Worm (Caenorhabditis elegans) whole organism, young adult: ENCODE data around the gene K04C2.8.

Experiments
- B0019.2 ChIP-seq: fragments of 200-800 bp; sonication (Bioruptor generic); conservative IDR thresholded peaks from 2 replicates; pipeline ENCODE4 v1.3.6; 2022; ENCODE audit warnings: missing genetic modification reagents, missing genetic modification characterization, missing compliant biosample characterization
- B0336.3 ChIP-seq: fragments of 200-800 bp; sonication (Bioruptor generic); IDR thresholded peaks from 2 replicates; pipeline ENCODE4 v1.3.6; 2022; ENCODE audit warnings: missing genetic modification characterization, missing compliant biosample characterization
- F23B12.7 ChIP-seq: sonication (generic microtip); optimal IDR thresholded peaks from 2 replicates; lab custom pipeline; 2017; ENCODE audit warnings: missing genetic modification characterization, mild to moderate bottlenecking, missing compliant biosample characterization, antibody characterized with exemption, moderate library complexity; ENCODE audit not compliant: insufficient read depth
- F55B11.4 ChIP-seq: sonication (generic microtip); optimal IDR thresholded peaks from 2 replicates; lab custom pipeline; 2016; ENCODE audit warnings: missing compliant biosample characterization, missing genetic modification characterization, borderline replicate concordance; ENCODE audit not compliant: insufficient read depth
- K12H6.12 ChIP-seq: fragments of 200-800 bp; sonication (Bioruptor generic); optimal IDR thresholded peaks from 2 replicates; lab custom pipeline; 2018; ENCODE audit warnings: mild to moderate bottlenecking, missing genetic modification characterization, missing compliant biosample characterization
- T07F8.4 ChIP-seq: sonication (generic microtip); optimal IDR thresholded peaks from 2 replicates; lab custom pipeline; 2016; ENCODE audit warnings: mild to moderate bottlenecking, missing genetic modification characterization, moderate library complexity, missing compliant biosample characterization
- T26A5.8 ChIP-seq: sonication (generic microtip); optimal IDR thresholded peaks from 2 replicates; lab custom pipeline; 2016; ENCODE audit warnings: missing genetic modification characterization, missing compliant biosample characterization
- ZK185.1 ChIP-seq: sonication (generic microtip); optimal IDR thresholded peaks from 2 replicates; lab custom pipeline; 2016; ENCODE audit warnings: mild to moderate bottlenecking, missing genetic modification characterization, missing compliant biosample characterization; ENCODE audit not compliant: poor library complexity, severe bottlenecking
- aptf-2 ChIP-seq: fragments of 200-800 bp; sonication (Bioruptor generic); conservative IDR thresholded peaks from 2 replicates; pipeline ENCODE4 v1.3.6; 2022; ENCODE audit warnings: missing genetic modification reagents, missing genetic modification characterization, missing compliant biosample characterization
- athp-1 ChIP-seq: sonication (generic microtip); optimal IDR thresholded peaks from 2 replicates; lab custom pipeline; 2017; ENCODE audit warnings: mild to moderate bottlenecking, missing genetic modification characterization, missing compliant biosample characterization
- attf-3 ChIP-seq: fragments of 200-800 bp; sonication (Bioruptor generic); conservative IDR thresholded peaks from 2 replicates; pipeline ENCODE4 v1.3.6; 2022; ENCODE audit warnings: missing genetic modification reagents, missing genetic modification characterization, missing compliant biosample characterization
- attf-6 ChIP-seq: fragments of 200-800 bp; sonication (Bioruptor generic); IDR thresholded peaks from 2 replicates; pipeline ENCODE4 v1.3.6; 2022; ENCODE audit warnings: missing genetic modification reagents, missing genetic modification characterization, missing compliant biosample characterization
- bed-2 ChIP-seq: fragments of 200-800 bp; sonication (Bioruptor generic); IDR thresholded peaks from 2 replicates; pipeline ENCODE4 v1.3.6; 2022; ENCODE audit warnings: missing genetic modification reagents, missing genetic modification characterization, missing compliant biosample characterization
- ccch-3 ChIP-seq: fragments of 200-800 bp; sonication (Bioruptor generic); optimal IDR thresholded peaks from 2 replicates; lab custom pipeline; 2018; ENCODE audit warnings: mild to moderate bottlenecking, missing genetic modification characterization, missing compliant biosample characterization
- ceh-27 ChIP-seq: fragments of 200-800 bp; sonication (Bioruptor generic); optimal IDR thresholded peaks from 2 replicates; lab custom pipeline; 2018; ENCODE audit warnings: mild to moderate bottlenecking, missing genetic modification characterization, moderate library complexity, missing compliant biosample characterization
- ceh-40 ChIP-seq: fragments of 200-800 bp; sonication (Bioruptor generic); IDR thresholded peaks from 2 replicates; pipeline ENCODE4 v1.3.6; 2022; ENCODE audit warnings: missing genetic modification characterization, missing compliant biosample characterization
- ceh-79 ChIP-seq: sonication (generic microtip); optimal IDR thresholded peaks from 2 replicates; lab custom pipeline; 2017; ENCODE audit warnings: mild to moderate bottlenecking, missing genetic modification characterization, missing compliant biosample characterization
- dpl-1 ChIP-seq: fragments of 150-350 bp; optimal IDR thresholded peaks from 2 replicates; lab custom pipeline; 2014; ENCODE audit warnings: missing biosample characterization, missing genetic modification reagents, missing genetic modification characterization
- egrh-3 ChIP-seq: fragments of 200-800 bp; sonication (Bioruptor generic); IDR thresholded peaks from 2 replicates; pipeline ENCODE4 v1.3.6; 2022; ENCODE audit warnings: missing genetic modification reagents, missing genetic modification characterization, missing compliant biosample characterization
- fkh-3 ChIP-seq: sonication (generic microtip); optimal IDR thresholded peaks from 2 replicates; lab custom pipeline; 2016; ENCODE audit warnings: mild to moderate bottlenecking, missing genetic modification characterization, missing compliant biosample characterization
- gei-17 ChIP-seq: fragments of 200-800 bp; sonication (Bioruptor generic); optimal IDR thresholded peaks from 2 replicates; lab custom pipeline; 2018; ENCODE audit warnings: mild to moderate bottlenecking, missing genetic modification characterization, missing compliant biosample characterization
- hmg-1.2 ChIP-seq: fragments of 200-800 bp; sonication (Bioruptor generic); IDR thresholded peaks from 2 replicates; pipeline ENCODE4 v1.3.6; 2022; ENCODE audit warnings: missing genetic modification reagents, missing genetic modification characterization, missing compliant biosample characterization
- hrde-1 ChIP-seq: sonication (generic microtip); optimal IDR thresholded peaks from 2 replicates; lab custom pipeline; 2016; ENCODE audit warnings: missing genetic modification characterization, mild to moderate bottlenecking, missing compliant biosample characterization, moderate library complexity, missing genotype, missing genetic modification reagents, borderline replicate concordance
- lag-1 ChIP-seq: fragments of 200-800 bp; sonication (Bioruptor generic); IDR thresholded peaks from 2 replicates; pipeline ENCODE4 v1.3.6; 2022; ENCODE audit warnings: missing genetic modification reagents, missing genetic modification characterization, missing compliant biosample characterization
- lin-40 ChIP-seq: sonication (generic microtip); optimal IDR thresholded peaks from 2 replicates; lab custom pipeline; 2016; ENCODE audit warnings: missing genetic modification characterization, mild to moderate bottlenecking, missing compliant biosample characterization, missing genotype, missing genetic modification reagents
- lsl-1 ChIP-seq: fragments of 200-800 bp; sonication (Bioruptor generic); optimal IDR thresholded peaks from 2 replicates; lab custom pipeline; 2018; ENCODE audit warnings: mild to moderate bottlenecking, missing genetic modification characterization, moderate library complexity, missing compliant biosample characterization
- nfya-2 ChIP-seq: fragments of 200-800 bp; sonication (Bioruptor generic); IDR thresholded peaks from 2 replicates; pipeline ENCODE4 v1.3.6; 2022; ENCODE audit warnings: missing genetic modification reagents, missing genetic modification characterization, missing compliant biosample characterization
- nhr-90 ChIP-seq: sonication (generic microtip); optimal IDR thresholded peaks from 2 replicates; lab custom pipeline; 2016; ENCODE audit warnings: missing genotype, mild to moderate bottlenecking, missing genetic modification characterization, missing compliant biosample characterization
- rcor-1 ChIP-seq: fragments of 200-800 bp; sonication (Bioruptor generic); IDR thresholded peaks from 2 replicates; pipeline ENCODE4 v1.3.6; 2022; ENCODE audit warnings: missing genetic modification reagents, missing genetic modification characterization, missing compliant biosample characterization
- rec-8 ChIP-seq, 2 experiments: sonication (generic microtip); optimal IDR thresholded peaks; 2 replicates each; lab custom pipeline; 2016; ENCODE audit warnings: mild to moderate bottlenecking in 2 of 2, missing genetic modification characterization in 2 of 2, missing genetic modification reagents in 2 of 2, missing genotype in 2 of 2, missing biosample characterization in 1 of 2, missing compliant biosample characterization in 1 of 2, moderate library complexity in 1 of 2
- sea-2 ChIP-seq: fragments of 200-800 bp; sonication (Bioruptor generic); IDR thresholded peaks from 2 replicates; pipeline ENCODE4 v1.3.6; 2022; ENCODE audit warnings: missing genetic modification characterization, missing compliant biosample characterization
- snpc-1.1 ChIP-seq: sonication (generic microtip); optimal IDR thresholded peaks from 2 replicates; lab custom pipeline; 2017; ENCODE audit warnings: missing genetic modification characterization, mild to moderate bottlenecking, missing compliant biosample characterization, antibody characterized with exemption, moderate library complexity, missing genotype, missing genetic modification reagents; ENCODE audit not compliant: insufficient read depth
- tlf-1 ChIP-seq: fragments of 200-800 bp; sonication (Bioruptor generic); optimal IDR thresholded peaks from 2 replicates; lab custom pipeline; 2018; ENCODE audit warnings: mild to moderate bottlenecking, missing genetic modification characterization, missing compliant biosample characterization
- unc-130 ChIP-seq: sonication (generic microtip); optimal IDR thresholded peaks from 2 replicates; lab custom pipeline; 2016; ENCODE audit warnings: missing genetic modification reagents, missing genetic modification characterization, missing compliant biosample characterization
- zfh-2 ChIP-seq: fragments of 200-800 bp; sonication (Bioruptor generic); conservative IDR thresholded peaks from 2 replicates; pipeline ENCODE4 v1.3.6; 2022; ENCODE audit warnings: missing genetic modification reagents, missing genetic modification characterization, missing compliant biosample characterization
- ztf-18 ChIP-seq: sonication (generic microtip); optimal IDR thresholded peaks from 2 replicates; lab custom pipeline; 2016; ENCODE audit warnings: missing genotype, mild to moderate bottlenecking, missing genetic modification characterization, missing compliant biosample characterization
- ztf-26 ChIP-seq: sonication (generic microtip); optimal IDR thresholded peaks from 2 replicates; lab custom pipeline; 2017; ENCODE audit warnings: missing genetic modification characterization, missing compliant biosample characterization

K04C2.8 gene

DNA sequence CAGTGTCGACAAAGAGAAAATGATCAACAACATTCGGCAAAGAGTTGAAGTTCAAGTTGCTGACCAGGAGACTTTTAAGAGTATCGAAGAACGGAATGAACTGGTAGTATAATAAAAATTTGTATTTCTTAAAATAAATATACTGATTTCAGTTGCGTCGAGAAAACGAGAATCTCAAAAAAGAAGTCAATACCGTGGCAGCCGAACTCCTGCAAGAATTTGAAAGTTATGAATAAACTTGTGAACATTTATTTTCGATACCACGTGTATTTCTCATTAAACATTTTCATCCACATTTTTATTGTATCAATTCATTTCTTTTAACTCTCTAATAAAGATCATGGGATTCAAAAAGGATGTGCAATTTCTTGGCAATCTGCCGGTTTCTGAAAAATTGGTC, at the start of gene K04C2.8:
TSS of gene K04C2.8 (plus strand) at position 301 of the 400 bp plus-strand sequence.
- TF ChIP-seq gei-17 (GFP tag; lab: Kevin White, UChicago) = no peak
- no peak for TF ChIP-seq unc-130
- TF ChIP-seq tlf-1 (GFP tag; lab: Kevin White, UChicago) = no peak
- TF ChIP-seq athp-1 (tag; lab: Kevin White, UChicago) = no peak
- no peak for TF ChIP-seq ccch-3
- TF ChIP-seq T26A5.8 (tag; lab: Kevin White, UChicago) = no peak
- TF ChIP-seq K12H6.12 (tag; lab: Kevin White, UChicago) = no peak
- no peak for TF ChIP-seq nfya-2 (GFP tag; lab: Robert Waterston, UW)
- no peak for TF ChIP-seq zfh-2 (GFP tag; lab: Robert Waterston, UW)
- TF ChIP-seq B0019.2 (GFP tag; lab: Robert Waterston, UW) = no peak
- TF ChIP-seq aptf-2 (GFP tag; lab: Robert Waterston, UW) = no peak
- TF ChIP-seq F55B11.4 (tag; lab: Kevin White, UChicago) = no peak

DNA sequence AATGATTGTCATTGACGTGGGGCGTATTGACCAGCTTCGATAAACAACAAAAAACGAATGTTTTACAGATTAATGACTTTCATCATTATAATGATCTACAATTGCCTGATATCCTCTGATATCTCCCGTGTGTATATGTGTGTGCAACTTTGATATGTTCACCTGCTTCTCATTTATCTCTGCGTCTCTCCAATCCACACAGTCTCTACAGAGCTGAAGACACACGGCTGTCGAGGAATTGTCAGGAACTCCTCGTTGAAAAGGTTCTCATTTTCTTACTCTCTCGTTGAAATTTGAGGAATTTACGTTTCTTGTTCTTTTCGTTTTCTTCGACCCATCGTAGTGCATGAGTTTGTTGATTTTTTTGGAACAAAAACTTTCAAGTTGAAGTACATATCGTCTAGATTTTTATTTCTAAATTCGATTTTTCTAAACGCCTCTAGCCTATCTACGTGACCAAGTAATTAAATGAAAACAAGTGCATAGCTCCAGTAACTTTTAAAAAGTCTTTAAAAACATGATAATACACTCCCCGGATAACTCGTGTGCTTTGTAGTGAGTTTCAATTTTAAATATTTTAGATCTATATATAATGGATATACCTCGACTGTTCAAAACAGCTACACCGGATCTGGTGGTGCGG, 49.6 kb upstream of the K04C2.8 start, which contains the start of gene ten-1:
TSS of gene ten-1 (plus strand) at position 593 of the 643 bp plus-strand sequence.
- TF ChIP-seq ztf-26 (tag; lab: Kevin White, UChicago) (no peak), lag-1 (GFP tag; lab: Robert Waterston, UW) (no peak), F23B12.7 (tag; lab: Kevin White, UChicago) (no peak), rec-8 (tag; optimal IDR thresholded peaks at IDR 0.05; lab: Kevin White, UChicago) (no peak), hmg-1.2 (0 out of 2 replicates have a peak, but pooled peaks have one; percentile 31)

DNA sequence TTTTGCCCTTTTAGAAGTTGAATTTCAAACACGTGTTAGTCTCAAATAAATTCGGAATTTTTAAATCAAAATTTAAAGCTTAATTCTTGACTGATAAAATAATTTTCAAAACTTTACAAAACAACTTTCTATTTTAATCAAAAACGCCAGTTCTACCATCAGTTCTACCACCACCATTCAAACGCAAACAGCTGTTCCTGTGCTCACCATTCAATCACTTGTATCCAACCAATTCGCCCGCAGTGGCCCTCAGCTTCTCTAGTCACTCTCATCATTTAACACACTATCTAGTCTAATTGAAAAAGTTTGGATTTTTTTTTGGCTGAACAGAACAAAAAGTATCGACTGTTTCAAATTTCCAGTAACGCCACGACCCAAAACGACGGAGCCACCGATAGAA, 47.3 kb upstream of the K04C2.8 start:
- TF ChIP-seq ceh-27 (GFP tag; lab: Kevin White, UChicago) = no peak
- no peak for TF ChIP-seq ceh-79 (tag; lab: Kevin White, UChicago)
- TF ChIP-seq snpc-1.1 = no peak
- TF ChIP-seq attf-3 (GFP tag; lab: Robert Waterston, UW) = no peak
- no peak for TF ChIP-seq hrde-1
- TF ChIP-seq B0336.3 = no peak
- no peak for TF ChIP-seq ztf-18 (tag; lab: Kevin White, UChicago)
- TF ChIP-seq attf-6 (GFP tag; lab: Robert Waterston, UW) = no peak
- no peak for TF ChIP-seq sea-2 (GFP tag; lab: Robert Waterston, UW)
- no peak for TF ChIP-seq bed-2 (GFP tag; lab: Robert Waterston, UW)
- TF ChIP-seq egrh-3 (GFP tag; lab: Robert Waterston, UW) = no peak
- no peak for TF ChIP-seq T07F8.4 (tag; lab: Kevin White, UChicago)
- no peak for TF ChIP-seq lag-1 (GFP tag; lab: Robert Waterston, UW)
- no peak for TF ChIP-seq T26A5.8 (tag; lab: Kevin White, UChicago)
- TF ChIP-seq dpl-1 (GFP tag; lab: Kevin White, UChicago) = no peak

DNA sequence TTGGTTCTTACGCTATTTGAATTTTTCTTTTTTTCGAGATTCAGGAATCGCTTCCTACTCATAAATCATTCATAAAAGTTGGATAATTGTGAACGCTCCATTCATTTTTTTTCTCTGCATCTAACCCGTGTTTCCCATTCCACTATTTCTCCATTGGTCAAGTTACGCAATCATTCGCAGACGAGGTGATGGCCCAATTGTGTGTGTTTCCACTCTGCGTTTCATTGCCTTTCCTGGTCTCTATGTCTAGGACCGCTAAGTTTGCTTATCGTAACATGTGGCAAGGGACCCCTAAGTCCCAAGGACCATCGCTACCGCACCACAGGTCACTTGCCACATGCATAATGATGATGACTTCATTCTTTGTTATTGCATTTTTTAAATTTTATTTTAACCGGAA, 44.0 kb upstream of the K04C2.8 start:
- TF ChIP-seq zfh-2 (GFP tag; lab: Robert Waterston, UW) (no peak), athp-1 (tag; lab: Kevin White, UChicago) (no peak), unc-130 (no peak), lin-40 (tag; lab: Kevin White, UChicago) (no peak), ceh-40 (GFP tag; lab: Robert Waterston, UW) (no peak), fkh-3 (tag; lab: Kevin White, UChicago) (no peak), T07F8.4 (tag; lab: Kevin White, UChicago) (no peak), lsl-1 (GFP tag; lab: Kevin White, UChicago) (no peak), ZK185.1 (tag; lab: Kevin White, UChicago) (no peak), hrde-1 (no peak), rcor-1 (GFP tag; lab: Robert Waterston, UW) (no peak), snpc-1.1 (no peak), nhr-90 (tag; lab: Kevin White, UChicago) (no peak)
